Worm (Caenorhabditis elegans) whole organism, L3 larva: ENCODE measurements around the gene nlp-36.

Source experiments
- aly-2 ChIP-seq: fragments of 150-350 bp; optimal IDR thresholded peaks from 2 replicates; lab custom pipeline; 2014; ENCODE audit warnings: missing biosample characterization, missing genetic modification characterization
- ama-1 ChIP-seq: fragments of 150-350 bp; optimal IDR thresholded peaks from 2 replicates; lab custom pipeline; 2018
- ceh-28 ChIP-seq: fragments of 150-350 bp; optimal IDR thresholded peaks from 2 replicates; lab custom pipeline; 2014; ENCODE audit warnings: missing biosample characterization, missing genetic modification reagents, missing genetic modification characterization
- daf-12 ChIP-seq: fragments of 150-350 bp; optimal IDR thresholded peaks from 2 replicates; lab custom pipeline; 2014; ENCODE audit warnings: missing biosample characterization, missing genetic modification reagents, missing genetic modification characterization
- egl-27 ChIP-seq: sonication (generic microtip); optimal IDR thresholded peaks from 4 replicates; lab custom pipeline; 2017; ENCODE audit warnings: missing biosample characterization, missing genetic modification reagents, missing genetic modification characterization
- elt-1 ChIP-seq: fragments of 150-350 bp; optimal IDR thresholded peaks from 2 replicates; lab custom pipeline; 2014; ENCODE audit warnings: missing biosample characterization, missing genetic modification characterization
- fkh-2 ChIP-seq: fragments of 150-350 bp; optimal IDR thresholded peaks from 2 replicates; lab custom pipeline; 2014; ENCODE audit warnings: missing biosample characterization, missing genetic modification reagents, missing genetic modification characterization
- hmg-11 ChIP-seq: sonication (generic microtip); optimal IDR thresholded peaks from 2 replicates; lab custom pipeline; 2016; ENCODE audit warnings: missing genetic modification characterization, missing compliant biosample characterization
- lin-39 ChIP-seq: fragments of 150-350 bp; optimal IDR thresholded peaks from 2 replicates; lab custom pipeline; 2018; ENCODE audit warnings: missing biosample characterization, missing genetic modification reagents, missing genetic modification characterization
- nfya-1 ChIP-seq: sonication (generic microtip); optimal IDR thresholded peaks from 2 replicates; lab custom pipeline; 2017; ENCODE audit warnings: missing genetic modification characterization, mild to moderate bottlenecking, missing compliant biosample characterization, antibody characterized with exemption, moderate library complexity; ENCODE audit not compliant: insufficient read depth
- sea-2 ChIP-seq: fragments of 150-350 bp; sonication (generic microtip); optimal IDR thresholded peaks from 4 replicates; lab custom pipeline; 2014; ENCODE audit warnings: missing biosample characterization, missing genetic modification reagents, missing genetic modification characterization
- unc-62 ChIP-seq: fragments of 150-350 bp; sonication (generic microtip); optimal IDR thresholded peaks from 4 replicates; lab custom pipeline; 2014; ENCODE audit warnings: missing biosample characterization, missing genetic modification reagents, missing genetic modification characterization
- ztf-11 ChIP-seq: fragments of 150-350 bp; optimal IDR thresholded peaks from 2 replicates; lab custom pipeline; 2014; ENCODE audit warnings: missing biosample characterization, missing genetic modification characterization

ce11 chrIII:9465865-9466264 is 22.7 kb upstream of the nlp-36 start, which contains the start of gene B0464.6:
- TF ChIP-seq elt-1 (tag; lab: Kevin White, UChicago) (no peak), unc-62 (no peak), sea-2 (no peak), lin-39 (tag; lab: Kevin White, UChicago) (no peak), ceh-28 (tag; lab: Kevin White, UChicago) (no peak), hmg-11 (no peak), fkh-2 (tag; lab: Kevin White, UChicago) (no peak), aly-2 (no peak), ama-1 (lab: Kevin White, UChicago) (no peak), ztf-11 (tag; lab: Kevin White, UChicago) (no peak), nfya-1 (no peak), daf-12 (tag; lab: Kevin White, UChicago) (no peak), egl-27 (tag; lab: Kevin White, UChicago) (no peak)
